Worm (Caenorhabditis elegans) whole organism, mixed stage, embryonic: ENCODE results near the gene mks-5.

Experiments
- drap-1 ChIP-seq: fragments of 200-800 bp; sonication (Bioruptor generic); optimal IDR thresholded peaks from 3 replicates; lab custom pipeline; 2018; ENCODE audit warnings: mild to moderate bottlenecking, missing genetic modification characterization, missing compliant biosample characterization
- elt-1 ChIP-seq: sonication (generic microtip); optimal IDR thresholded peaks from 2 replicates; lab custom pipeline; 2017; ENCODE audit warnings: missing genetic modification characterization, mild to moderate bottlenecking, missing compliant biosample characterization, antibody characterized with exemption, moderate library complexity, borderline replicate concordance; ENCODE audit not compliant: insufficient read depth
- nhr-28 ChIP-seq: fragments of 150-350 bp; optimal IDR thresholded peaks from 2 replicates; lab custom pipeline; 2014; ENCODE audit warnings: missing biosample characterization, missing genetic modification characterization
- sptf-1 ChIP-seq: sonication (generic microtip); optimal IDR thresholded peaks from 2 replicates; lab custom pipeline; 2017; ENCODE audit warnings: mild to moderate bottlenecking, missing genetic modification characterization, moderate library complexity, missing compliant biosample characterization
- unc-120 ChIP-seq: sonication (generic microtip); optimal IDR thresholded peaks from 2 replicates; lab custom pipeline; 2017; ENCODE audit warnings: missing genetic modification characterization, missing compliant biosample characterization; ENCODE audit not compliant: poor library complexity, severe bottlenecking
- unc-62 ChIP-seq: fragments of 150-350 bp; optimal IDR thresholded peaks from 2 replicates; lab custom pipeline; 2014; ENCODE audit warnings: missing biosample characterization, missing genetic modification reagents, missing genetic modification characterization

ce11 chrII:10694713-10695112 is 25.3 kb upstream of the mks-5 start, which contains the start of gene lgc-57:
- TF ChIP-seq sptf-1 (tag; lab: Kevin White, UChicago) (no peak), elt-1 (tag; lab: Kevin White, UChicago) (no peak), unc-120 (no peak), unc-62 (no peak), drap-1 (GFP tag; lab: Kevin White, UChicago) (no peak), nhr-28 (tag; lab: Kevin White, UChicago) (no peak)
